Worm (Caenorhabditis elegans): ENCODE results near the gene K02E11.4.
A peak's percentile ranks its signal among the peaks of the same experiment; 100 is the strongest.

The K02E11.4 gene

ce11 chrV:14230788-14231583 is 16.9 kb downstream of the K02E11.4 start:
- no peak for TF ChIP-seq pag-3 (tag; optimal IDR thresholded peaks at IDR 0.05; ENCODE audit: borderline replicate concordance)
- TF ChIP-seq ceh-24 (tag; optimal IDR thresholded peaks at IDR 0.05): no peak
- TF ChIP-seq hlh-30 (tag; optimal IDR thresholded peaks at IDR 0.05; ENCODE audit: insufficient read depth): no peak
- no peak for TF ChIP-seq elt-2 (tag; optimal IDR thresholded peaks at IDR 0.05)
- TF ChIP-seq nhr-11 (tag; optimal IDR thresholded peaks at IDR 0.05): no peak
- TF ChIP-seq ceh-19 (GFP tag; optimal IDR thresholded peaks at IDR 0.05): no peak

- TF ChIP-seq T23F11.4 (GFP tag; optimal IDR thresholded peaks at IDR 0.05): no peak
- no peak for TF ChIP-seq fkh-6 (tag; optimal IDR thresholded peaks at IDR 0.05)
- TF ChIP-seq mec-3 (tag; optimal IDR thresholded peaks at IDR 0.05; ENCODE audit: borderline replicate concordance): no peak
- no peak for TF ChIP-seq pax-1 (tag; optimal IDR thresholded peaks at IDR 0.05)
- no peak for TF ChIP-seq nhr-232 (tag; optimal IDR thresholded peaks at IDR 0.05)
- TF ChIP-seq unc-3 (GFP tag; conservative IDR thresholded peaks at IDR 0.05): no peak
- no peak for TF ChIP-seq unc-3 (tag; optimal IDR thresholded peaks at IDR 0.05)
- no peak for TF ChIP-seq ceh-34 (tag; optimal IDR thresholded peaks at IDR 0.05)
- no peak for TF ChIP-seq elt-4 (tag; optimal IDR thresholded peaks at IDR 0.05)
- TF ChIP-seq ceh-48 (tag; optimal IDR thresholded peaks at IDR 0.05): no peak
- TF ChIP-seq rnt-1 (tag; optimal IDR thresholded peaks at IDR 0.05): no peak
- TF ChIP-seq lin-11 (tag; optimal IDR thresholded peaks at IDR 0.05): no peak
- TF ChIP-seq pros-1 (tag; optimal IDR thresholded peaks at IDR 0.05): no peak
- TF ChIP-seq F13H6.1 (tag; optimal IDR thresholded peaks at IDR 0.05): no peak
- TF ChIP-seq sox-4 (tag; optimal IDR thresholded peaks at IDR 0.05): no peak
- TF ChIP-seq elt-2 (tag; optimal IDR thresholded peaks at IDR 0.05): no peak
- no peak for TF ChIP-seq zip-5 (tag; optimal IDR thresholded peaks at IDR 0.05)
- TF ChIP-seq ceh-2 (tag; optimal IDR thresholded peaks at IDR 0.05): no peak
Measured at ce11 chrV:14226373-14226772, 21.6 kb downstream of the K02E11.4 start, which contains the start of gene nep-21. Gene nep-21 (minus strand): TSS chrV:14226473.

ce11 chrV:14223141-14223540 is 24.8 kb downstream of the K02E11.4 start:
- TF ChIP-seq ceh-9 (tag; optimal IDR thresholded peaks at IDR 0.05) (no peak), pqm-1 (tag; optimal IDR thresholded peaks at IDR 0.05) (no peak), K02D7.2 (tag; optimal IDR thresholded peaks at IDR 0.05) (no peak), ceh-2 (tag; optimal IDR thresholded peaks at IDR 0.05) (no peak)

ce11 chrV:14215106-14215505 is 32.8 kb downstream of the K02E11.4 start, which contains the start of gene T16A9.5:
Gene T16A9.5 (minus strand): TSS chrV:14215206.
- TF ChIP-seq ceh-24 (tag; optimal IDR thresholded peaks at IDR 0.05): no peak
- TF ChIP-seq ceh-19 (GFP tag; optimal IDR thresholded peaks at IDR 0.05): no peak
- no peak for TF ChIP-seq ttx-3 (tag; optimal IDR thresholded peaks at IDR 0.05)
- no peak for TF ChIP-seq ceh-9 (tag; optimal IDR thresholded peaks at IDR 0.05)
- no peak for TF ChIP-seq K02D7.2 (tag; optimal IDR thresholded peaks at IDR 0.05)
- TF ChIP-seq sox-4 (tag; optimal IDR thresholded peaks at IDR 0.05): no peak
- TF ChIP-seq pha-4 (tag; optimal IDR thresholded peaks at IDR 0.05): no peak
- TF ChIP-seq lin-11 (tag; optimal IDR thresholded peaks at IDR 0.05): no peak
- TF ChIP-seq zip-5 (tag; optimal IDR thresholded peaks at IDR 0.05): no peak
- TF ChIP-seq Y22D7AL.16 (tag; optimal IDR thresholded peaks at IDR 0.05): no peak
- no peak for TF ChIP-seq hlh-30 (tag; optimal IDR thresholded peaks at IDR 0.05; ENCODE audit: insufficient read depth)
- no peak for TF ChIP-seq elt-2 (tag; optimal IDR thresholded peaks at IDR 0.05)
- no peak for TF ChIP-seq ztf-16 (tag; optimal IDR thresholded peaks at IDR 0.05)
- TF ChIP-seq nhr-232 (tag; optimal IDR thresholded peaks at IDR 0.05): no peak
- no peak for TF ChIP-seq pros-1 (tag; optimal IDR thresholded peaks at IDR 0.05)
- TF ChIP-seq ceh-2 (tag; optimal IDR thresholded peaks at IDR 0.05): no peak
- TF ChIP-seq madf-2 (tag; optimal IDR thresholded peaks at IDR 0.05): no peak
- TF ChIP-seq C38D4.7 (GFP tag; optimal IDR thresholded peaks at IDR 0.05): no peak
- TF ChIP-seq elt-4 (tag; optimal IDR thresholded peaks at IDR 0.05): no peak

ce11 chrV:14212813-14213212 is 35.1 kb downstream of the K02E11.4 start:
- TF ChIP-seq ceh-45 (GFP tag; IDR thresholded peaks at IDR 0.05) (no peak), hlh-30 (tag; optimal IDR thresholded peaks at IDR 0.05; ENCODE audit: insufficient read depth) (peak; percentile 25)
